Fruit fly (Drosophila melanogaster): ENCODE measurements around the gene CG31036.

dm6 chr3R:29867895-29868294 is 40.0 kb upstream of the CG31036 start:
- no peak for TF ChIP-seq EcR (GFP tag; optimal IDR thresholded peaks at IDR 0.05)
- TF ChIP-seq CG13204 (GFP tag; optimal IDR thresholded peaks at IDR 0.05), result no peak
- no peak for TF ChIP-seq D1 (tag; optimal IDR thresholded peaks at IDR 0.05)
- no peak for TF ChIP-seq Pif1A (GFP tag; optimal IDR thresholded peaks at IDR 0.05)
- TF ChIP-seq fd96Ca (GFP tag; IDR thresholded peaks at IDR 0.05), result no peak
